Worm (Caenorhabditis elegans): ENCODE data around the gene F21H7.2.

F21H7.2 gene

ce11 chrV:16210257-16211002 lies 19.4 kb downstream of the F21H7.2 start, which contains the start of gene F11A5.16:
TSS of gene F11A5.16 (plus strand) at chrV:16210952.
- TF ChIP-seq flt-1 (GFP tag; IDR thresholded peaks at IDR 0.05) (no peak), tab-1 (GFP tag; IDR thresholded peaks at IDR 0.05) (0 out of 2 replicates have a peak, but pooled peaks have one; percentile 18)

DNA sequence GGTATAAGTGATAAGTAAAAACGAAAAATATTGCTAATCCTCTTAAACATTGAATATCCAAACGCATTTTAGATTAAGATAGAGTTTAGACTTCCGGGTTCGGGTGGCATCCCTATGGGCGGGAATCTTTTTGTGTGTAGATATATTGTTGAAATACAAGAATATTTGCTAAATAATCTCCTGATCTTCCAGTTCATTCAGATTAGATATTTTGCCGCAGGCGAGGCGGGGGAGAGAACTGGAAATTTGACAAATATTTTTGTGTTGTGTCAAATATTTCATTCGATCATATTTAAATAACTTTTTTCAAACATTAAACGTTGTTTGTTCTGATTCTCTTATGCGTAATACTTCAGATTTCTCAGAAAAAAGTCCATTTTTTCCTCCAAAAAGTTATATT lies 20.0 kb downstream of the F21H7.2 start, which contains the start of gene oac-15:
Gene oac-15 (minus strand): TSS at position 101 of the 400 bp plus-strand sequence.
- no peak for TF ChIP-seq med-1 (GFP tag; optimal IDR thresholded peaks at IDR 0.05; ENCODE audit: insufficient read depth)
- TF ChIP-seq cog-1 (tag; optimal IDR thresholded peaks at IDR 0.05): no peak
- no peak for TF ChIP-seq flt-1 (GFP tag; IDR thresholded peaks at IDR 0.05)

ce11 chrV:16204888-16205287 lies 24.9 kb downstream of the F21H7.2 start, which contains the start of gene irld-26:
TSS of gene irld-26 (plus strand) at chrV:16205188.
- TF ChIP-seq ref-1 (GFP tag; conservative IDR thresholded peaks at IDR 0.05) (no peak), T22C8.4 (GFP tag; IDR thresholded peaks at IDR 0.05) (no peak), med-1 (GFP tag; optimal IDR thresholded peaks at IDR 0.05; ENCODE audit: insufficient read depth) (no peak), ztf-29 (GFP tag; IDR thresholded peaks at IDR 0.05) (no peak), flt-1 (GFP tag; IDR thresholded peaks at IDR 0.05) (no peak), cog-1 (tag; optimal IDR thresholded peaks at IDR 0.05) (no peak), tab-1 (GFP tag; IDR thresholded peaks at IDR 0.05) (no peak), ztf-23 (GFP tag; IDR thresholded peaks at IDR 0.05) (no peak), klf-2 (GFP tag; conservative IDR thresholded peaks at IDR 0.05) (no peak)

- TF ChIP-seq klf-2 (GFP tag; conservative IDR thresholded peaks at IDR 0.05): no peak
- TF ChIP-seq ztf-23 (GFP tag; IDR thresholded peaks at IDR 0.05): no peak
- no peak for TF ChIP-seq ztf-29 (GFP tag; IDR thresholded peaks at IDR 0.05)
- TF ChIP-seq med-1 (GFP tag; optimal IDR thresholded peaks at IDR 0.05; ENCODE audit: insufficient read depth): no peak
- TF ChIP-seq T22C8.4 (GFP tag; IDR thresholded peaks at IDR 0.05): no peak
- TF ChIP-seq ref-1 (GFP tag; conservative IDR thresholded peaks at IDR 0.05): no peak
- no peak for TF ChIP-seq cog-1 (tag; optimal IDR thresholded peaks at IDR 0.05)
Observed at ce11 chrV:16202618-16203017, 27.2 kb downstream of the F21H7.2 start, which contains the start of gene F11A5.18. TSS of gene F11A5.18 (plus strand) at chrV:16202918.

DNA sequence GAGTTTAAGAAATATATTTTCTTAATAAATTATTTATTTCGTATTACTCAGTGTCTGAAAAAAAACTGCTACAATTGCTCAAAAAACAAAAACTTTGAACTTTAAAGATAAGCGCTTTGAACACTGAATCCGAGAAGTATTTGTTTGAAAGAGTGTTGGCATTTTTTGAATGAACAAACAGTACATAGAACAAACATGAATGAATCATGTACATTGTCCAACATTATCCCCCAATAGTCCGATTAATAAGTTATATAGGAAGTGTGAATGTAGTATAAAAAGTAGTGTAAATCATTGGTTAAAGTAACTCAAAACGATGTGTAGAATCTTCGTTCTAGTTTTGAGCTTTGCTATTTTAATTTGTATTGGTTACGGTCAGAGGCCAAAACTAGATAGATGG lies 28.1 kb downstream of the F21H7.2 start, which contains the start of gene F11A5.17:
Gene F11A5.17 (plus strand): TSS at position 301 of the 400 bp plus-strand sequence.
- TF ChIP-seq klf-2 (GFP tag; conservative IDR thresholded peaks at IDR 0.05) (no peak), med-1 (GFP tag; optimal IDR thresholded peaks at IDR 0.05; ENCODE audit: insufficient read depth) (no peak), tab-1 (GFP tag; IDR thresholded peaks at IDR 0.05) (no peak), ztf-29 (GFP tag; IDR thresholded peaks at IDR 0.05) (no peak), flt-1 (GFP tag; IDR thresholded peaks at IDR 0.05) (no peak), T22C8.4 (GFP tag; IDR thresholded peaks at IDR 0.05) (no peak), ref-1 (GFP tag; conservative IDR thresholded peaks at IDR 0.05) (no peak), cog-1 (tag; optimal IDR thresholded peaks at IDR 0.05) (no peak), ztf-23 (GFP tag; IDR thresholded peaks at IDR 0.05) (no peak)

- TF ChIP-seq T22C8.4 (GFP tag; IDR thresholded peaks at IDR 0.05): no peak
- no peak for TF ChIP-seq med-1 (GFP tag; optimal IDR thresholded peaks at IDR 0.05; ENCODE audit: insufficient read depth)
- TF ChIP-seq cog-1 (tag; optimal IDR thresholded peaks at IDR 0.05): no peak
- TF ChIP-seq flt-1 (GFP tag; IDR thresholded peaks at IDR 0.05): no peak
- no peak for TF ChIP-seq klf-2 (GFP tag; conservative IDR thresholded peaks at IDR 0.05)
- TF ChIP-seq ztf-23 (GFP tag; IDR thresholded peaks at IDR 0.05): no peak
- TF ChIP-seq ref-1 (GFP tag; conservative IDR thresholded peaks at IDR 0.05): no peak
- no peak for TF ChIP-seq ztf-29 (GFP tag; IDR thresholded peaks at IDR 0.05)
- no peak for TF ChIP-seq tab-1 (GFP tag; IDR thresholded peaks at IDR 0.05)
Observed at ce11 chrV:16198016-16198415, 31.8 kb downstream of the F21H7.2 start, which contains the start of gene F11A5.5. TSS of gene F11A5.5 (plus strand) at chrV:16198316.

DNA sequence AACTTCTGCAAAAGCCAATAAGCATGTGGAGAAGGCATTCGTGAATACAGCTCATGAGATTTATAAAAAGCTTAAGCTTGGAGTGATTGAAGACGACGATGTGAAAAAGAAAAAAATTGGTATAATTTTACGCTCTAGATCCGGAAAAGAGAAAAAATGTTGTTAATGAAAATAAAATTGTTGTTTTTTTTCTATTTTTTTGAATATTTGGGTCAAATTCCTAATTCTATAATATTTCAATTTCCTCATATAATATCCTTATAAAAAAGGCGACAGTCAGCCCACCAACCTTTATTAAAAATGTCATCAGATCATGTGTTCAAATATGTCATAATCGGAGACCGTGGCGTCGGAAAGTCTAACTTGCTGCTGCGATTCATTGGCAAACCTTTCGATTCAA lies 34.4 kb downstream of the F21H7.2 start, which contains the start of gene rabr-3:
Gene rabr-3 (plus strand): TSS at position 301 of the 400 bp plus-strand sequence.
- no peak for TF ChIP-seq med-1 (GFP tag; optimal IDR thresholded peaks at IDR 0.05; ENCODE audit: insufficient read depth)
- no peak for TF ChIP-seq ztf-23 (GFP tag; IDR thresholded peaks at IDR 0.05)
- no peak for TF ChIP-seq tab-1 (GFP tag; IDR thresholded peaks at IDR 0.05)
- no peak for TF ChIP-seq ztf-29 (GFP tag; IDR thresholded peaks at IDR 0.05)
- no peak for TF ChIP-seq cog-1 (tag; optimal IDR thresholded peaks at IDR 0.05)
- TF ChIP-seq ref-1 (GFP tag; conservative IDR thresholded peaks at IDR 0.05): no peak
- TF ChIP-seq T22C8.4 (GFP tag; IDR thresholded peaks at IDR 0.05): no peak
- TF ChIP-seq klf-2 (GFP tag; conservative IDR thresholded peaks at IDR 0.05): no peak
- TF ChIP-seq flt-1 (GFP tag; IDR thresholded peaks at IDR 0.05): no peak

DNA sequence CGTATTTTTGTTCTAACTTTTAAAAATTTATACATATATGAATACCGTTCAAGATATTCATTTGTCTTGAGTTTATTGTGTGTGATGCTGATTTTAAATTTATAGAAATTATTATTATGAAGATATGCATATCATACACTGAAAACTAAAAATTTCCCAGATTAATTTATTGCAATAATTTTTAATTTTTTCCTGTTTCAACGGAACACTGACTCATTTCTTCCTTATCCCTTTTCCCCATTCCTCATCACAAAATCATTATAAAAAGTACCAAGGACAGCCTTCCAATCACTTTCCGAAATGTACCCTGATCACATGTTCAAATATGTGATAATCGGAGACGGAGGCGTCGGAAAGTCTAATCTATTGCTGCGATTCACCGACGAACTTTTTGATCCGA lies 35.2 kb downstream of the F21H7.2 start, which contains the start of gene rabr-4:
Gene rabr-4 (plus strand): TSS at position 301 of the 400 bp plus-strand sequence.
- TF ChIP-seq ztf-23 (GFP tag; IDR thresholded peaks at IDR 0.05) (no peak), med-1 (GFP tag; optimal IDR thresholded peaks at IDR 0.05; ENCODE audit: insufficient read depth) (no peak), T22C8.4 (GFP tag; IDR thresholded peaks at IDR 0.05) (no peak), cog-1 (tag; optimal IDR thresholded peaks at IDR 0.05) (no peak), tab-1 (GFP tag; IDR thresholded peaks at IDR 0.05) (no peak)

ce11 chrV:16192114-16192513 lies 37.7 kb downstream of the F21H7.2 start, which contains the start of gene srh-279:
TSS of gene srh-279 (plus strand) at chrV:16192414.
- TF ChIP-seq flt-1 (GFP tag; IDR thresholded peaks at IDR 0.05): no peak
- TF ChIP-seq T22C8.4 (GFP tag; IDR thresholded peaks at IDR 0.05): no peak
- TF ChIP-seq tab-1 (GFP tag; IDR thresholded peaks at IDR 0.05): no peak
- no peak for TF ChIP-seq ztf-29 (GFP tag; IDR thresholded peaks at IDR 0.05)
- no peak for TF ChIP-seq med-1 (GFP tag; optimal IDR thresholded peaks at IDR 0.05; ENCODE audit: insufficient read depth)
- TF ChIP-seq ztf-23 (GFP tag; IDR thresholded peaks at IDR 0.05): no peak
- no peak for TF ChIP-seq cog-1 (tag; optimal IDR thresholded peaks at IDR 0.05)
- no peak for TF ChIP-seq ref-1 (GFP tag; conservative IDR thresholded peaks at IDR 0.05)
- no peak for TF ChIP-seq klf-2 (GFP tag; conservative IDR thresholded peaks at IDR 0.05)
